Fruit fly (Drosophila melanogaster): ENCODE data around the gene CG42324.

The CG42324 gene

DNA sequence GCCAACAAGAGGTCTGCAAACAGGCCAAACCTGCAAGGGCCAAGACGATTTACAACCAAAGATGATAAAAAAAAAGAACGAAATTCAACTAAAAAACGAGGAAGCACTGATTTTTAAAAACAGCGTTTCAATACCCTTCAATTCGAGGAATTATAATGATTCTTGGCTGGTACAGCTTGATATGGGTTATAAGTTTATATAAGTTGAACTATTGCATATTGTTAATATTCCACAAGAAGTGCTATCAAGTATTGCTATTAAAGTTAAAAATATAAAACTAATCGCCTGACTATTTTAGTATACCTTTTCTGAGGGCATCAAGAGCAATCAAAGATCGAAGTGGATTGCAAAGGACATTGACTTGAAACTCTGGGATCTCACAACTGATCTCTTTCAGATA, 41.8 kb downstream of the CG42324 start (continued):
- TF ChIP-seq CG6276 (GFP tag; optimal IDR thresholded peaks at IDR 0.05) (no peak), lz (GFP tag; optimal IDR thresholded peaks at IDR 0.05) (peak; percentile 86), Gug (GFP tag; IDR thresholded peaks at IDR 0.05) (no peak), OdsH (GFP tag; optimal IDR thresholded peaks at IDR 0.05) (peak; percentile 59), CG10669 (GFP tag; optimal IDR thresholded peaks at IDR 0.05) (peak; percentile 64), svp (GFP tag) (peak; percentile 94), Ets21C (GFP tag; optimal IDR thresholded peaks at IDR 0.05) (peak; percentile 80), Hr38 (GFP tag; optimal IDR thresholded peaks at IDR 0.05) (no peak), CG6808 (GFP tag; optimal IDR thresholded peaks at IDR 0.05) (peak; percentile 68), dac (GFP tag; optimal IDR thresholded peaks at IDR 0.05) (no peak), CG6792 (GFP tag; optimal IDR thresholded peaks at IDR 0.05) (peak; percentile 77), ss (GFP tag; optimal IDR thresholded peaks at IDR 0.05) (peak; percentile 42 to 51), Hr39 (GFP tag; optimal IDR thresholded peaks at IDR 0.05) (peak; percentile 85), CG6854 (GFP tag; optimal IDR thresholded peaks at IDR 0.05) (peak; percentile 68), fd85E (GFP tag; optimal IDR thresholded peaks at IDR 0.05) (no peak), topi (GFP tag; optimal IDR thresholded peaks at IDR 0.05) (peak; percentile 87), CG4318 (GFP tag; optimal IDR thresholded peaks at IDR 0.05) (no peak), spab (GFP tag; optimal IDR thresholded peaks at IDR 0.05) (peak; percentile 70), CG10631 (GFP tag; optimal IDR thresholded peaks at IDR 0.05) (peak; percentile 67), Met (GFP tag; optimal IDR thresholded peaks at IDR 0.05) (peak; percentile 89), CG15336 (GFP tag; IDR thresholded peaks at IDR 0.05) (0 out of 2 replicates have a peak, but pooled peaks have one; percentile 19), CG8119 (GFP tag; IDR thresholded peaks at IDR 0.05) (no peak)

- TF ChIP-seq CG16779 (tag; optimal IDR thresholded peaks at IDR 0.05) = peak; percentile 18
- TF ChIP-seq CG6808 (GFP tag; optimal IDR thresholded peaks at IDR 0.05) = peak; percentile 69
- peak; percentile 17 for TF ChIP-seq topi (GFP tag; optimal IDR thresholded peaks at IDR 0.05)
- 0 out of 3 replicates have a peak, but pooled peaks have one; percentile 38 for TF ChIP-seq eg (GFP tag; IDR thresholded peaks at IDR 0.05)
- TF ChIP-seq CG10669 (GFP tag; optimal IDR thresholded peaks at IDR 0.05) = peak; percentile 6
- TF ChIP-seq spab (GFP tag; optimal IDR thresholded peaks at IDR 0.05) = peak; percentile 18
- TF ChIP-seq Met (GFP tag; optimal IDR thresholded peaks at IDR 0.05) = no peak
- TF ChIP-seq Eip93F (GFP tag; optimal IDR thresholded peaks at IDR 0.05) = no peak
- 0 out of 2 replicates have a peak, but pooled peaks have one; percentile 30 for TF ChIP-seq CG15336 (GFP tag; IDR thresholded peaks at IDR 0.05)
- TF ChIP-seq CG3032 (tag; optimal IDR thresholded peaks at IDR 0.05) = peak; percentile 22
- TF ChIP-seq OdsH (GFP tag; optimal IDR thresholded peaks at IDR 0.05) = no peak
- 0 out of 3 replicates have a peak, but pooled peaks have one; percentile 50 for TF ChIP-seq CG6163 (GFP tag; IDR thresholded peaks at IDR 0.05)
- peak; percentile 35 for TF ChIP-seq dsx (GFP tag; optimal IDR thresholded peaks at IDR 0.05; ENCODE audit: poor library complexity, severe bottlenecking)
- TF ChIP-seq Hr39 (GFP tag; optimal IDR thresholded peaks at IDR 0.05) = no peak
- TF ChIP-seq CG6276 (GFP tag; optimal IDR thresholded peaks at IDR 0.05) = peak; percentile 41
- TF ChIP-seq CG3919 (GFP tag; optimal IDR thresholded peaks at IDR 0.05) = peak; percentile 45
- TF ChIP-seq achi (GFP tag; optimal IDR thresholded peaks at IDR 0.05) = peak; percentile 1
- peak; percentile 81 for TF ChIP-seq CG6854 (GFP tag; optimal IDR thresholded peaks at IDR 0.05)
- peak; percentile 25 for TF ChIP-seq Sox14 (GFP tag; optimal IDR thresholded peaks at IDR 0.05)
- peak; percentile 13 for TF ChIP-seq Ets96B (tag; optimal IDR thresholded peaks at IDR 0.05)
- TF ChIP-seq ss (GFP tag; optimal IDR thresholded peaks at IDR 0.05) = peak; percentile 53 to 57
- TF ChIP-seq Hr38 (GFP tag; optimal IDR thresholded peaks at IDR 0.05) = no peak
- peak; percentile 26 for TF ChIP-seq CG9139 (GFP tag; optimal IDR thresholded peaks at IDR 0.05)
- peak; percentile 76 for TF ChIP-seq fkh (GFP tag; optimal IDR thresholded peaks at IDR 0.05)
- peak; percentile 35 for TF ChIP-seq net (GFP tag; optimal IDR thresholded peaks at IDR 0.05)
- TF ChIP-seq esn (GFP tag; optimal IDR thresholded peaks at IDR 0.05) = no peak
- no peak for TF ChIP-seq CG10631 (GFP tag; optimal IDR thresholded peaks at IDR 0.05)
- peak; percentile 23 for TF ChIP-seq vri (GFP tag; optimal IDR thresholded peaks at IDR 0.05)
- TF ChIP-seq CG1621 (tag; optimal IDR thresholded peaks at IDR 0.05) = no peak
- TF ChIP-seq Eip78C (GFP tag) = peak; percentile 19
- no peak for TF ChIP-seq CG11902 (GFP tag; optimal IDR thresholded peaks at IDR 0.05)
- peak; percentile 12 for TF ChIP-seq CG7368 (GFP tag; optimal IDR thresholded peaks at IDR 0.05)
- TF ChIP-seq CG8119 (GFP tag; IDR thresholded peaks at IDR 0.05) = peak; percentile 51; the same call in 2 of the 3 replicates
These were observed 43.2 kb downstream of the CG42324 start, which contains the start of gene Eip63E for dm6 chr3L:3515280-3516020. TSS of gene Eip63E (plus strand) at chr3L:3515751.
